Worm (Caenorhabditis elegans): ENCODE data around the gene glb-28.

Gene glb-28

DNA sequence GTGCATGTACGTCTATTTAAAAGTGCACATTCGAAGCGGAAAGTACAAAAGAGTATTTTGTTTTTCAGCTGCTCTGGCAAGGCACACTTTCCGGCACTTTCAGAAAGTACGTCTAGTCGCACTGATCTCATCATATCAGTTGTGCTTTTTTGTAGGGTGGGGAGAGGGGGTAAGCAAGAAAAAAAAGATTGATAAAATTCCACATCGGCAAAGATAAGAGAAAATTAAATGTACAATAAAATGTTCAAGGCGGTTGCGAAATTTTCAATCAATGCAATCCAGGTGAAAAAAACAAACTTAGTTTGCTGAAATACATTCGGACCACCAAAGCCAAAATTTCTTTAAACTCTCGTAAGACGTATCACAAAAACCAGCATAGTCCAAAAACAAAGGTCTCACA, 40.8 kb downstream of the glb-28 start (continued):
- TF ChIP-seq daf-16 (GFP tag; optimal IDR thresholded peaks at IDR 0.05) (no peak), daf-16 (tag; optimal IDR thresholded peaks at IDR 0.05) (peak; percentile 76), lin-38 (GFP tag; IDR thresholded peaks at IDR 0.05) (no peak), saeg-2 (GFP tag; IDR thresholded peaks at IDR 0.05) (no peak), ceh-62 (tag; optimal IDR thresholded peaks at IDR 0.05) (no peak), zip-2 (tag; optimal IDR thresholded peaks at IDR 0.05) (no peak), nhr-48 (tag; optimal IDR thresholded peaks at IDR 0.05) (no peak), unc-130 (GFP tag; optimal IDR thresholded peaks at IDR 0.05) (no peak), ctbp-1 (GFP tag; IDR thresholded peaks at IDR 0.05) (no peak), pqm-1 (tag; optimal IDR thresholded peaks at IDR 0.05) (peak; percentile 94), set-16 (GFP tag; IDR thresholded peaks at IDR 0.05) (no peak), dmd-6 (GFP tag; IDR thresholded peaks at IDR 0.05) (peak; percentile 69), zfp-3 (GFP tag; conservative IDR thresholded peaks at IDR 0.05) (no peak), lin-1 (GFP tag; IDR thresholded peaks at IDR 0.05) (no peak), ztf-11 (tag; optimal IDR thresholded peaks at IDR 0.05) (no peak), gei-8 (GFP tag; optimal IDR thresholded peaks at IDR 0.05) (no peak), ama-1 (optimal IDR thresholded peaks at IDR 0.05) (no peak), hlh-30 (tag; optimal IDR thresholded peaks at IDR 0.05; ENCODE audit: insufficient read depth) (no peak), egl-43 (GFP tag; IDR thresholded peaks at IDR 0.05) (no peak)

DNA sequence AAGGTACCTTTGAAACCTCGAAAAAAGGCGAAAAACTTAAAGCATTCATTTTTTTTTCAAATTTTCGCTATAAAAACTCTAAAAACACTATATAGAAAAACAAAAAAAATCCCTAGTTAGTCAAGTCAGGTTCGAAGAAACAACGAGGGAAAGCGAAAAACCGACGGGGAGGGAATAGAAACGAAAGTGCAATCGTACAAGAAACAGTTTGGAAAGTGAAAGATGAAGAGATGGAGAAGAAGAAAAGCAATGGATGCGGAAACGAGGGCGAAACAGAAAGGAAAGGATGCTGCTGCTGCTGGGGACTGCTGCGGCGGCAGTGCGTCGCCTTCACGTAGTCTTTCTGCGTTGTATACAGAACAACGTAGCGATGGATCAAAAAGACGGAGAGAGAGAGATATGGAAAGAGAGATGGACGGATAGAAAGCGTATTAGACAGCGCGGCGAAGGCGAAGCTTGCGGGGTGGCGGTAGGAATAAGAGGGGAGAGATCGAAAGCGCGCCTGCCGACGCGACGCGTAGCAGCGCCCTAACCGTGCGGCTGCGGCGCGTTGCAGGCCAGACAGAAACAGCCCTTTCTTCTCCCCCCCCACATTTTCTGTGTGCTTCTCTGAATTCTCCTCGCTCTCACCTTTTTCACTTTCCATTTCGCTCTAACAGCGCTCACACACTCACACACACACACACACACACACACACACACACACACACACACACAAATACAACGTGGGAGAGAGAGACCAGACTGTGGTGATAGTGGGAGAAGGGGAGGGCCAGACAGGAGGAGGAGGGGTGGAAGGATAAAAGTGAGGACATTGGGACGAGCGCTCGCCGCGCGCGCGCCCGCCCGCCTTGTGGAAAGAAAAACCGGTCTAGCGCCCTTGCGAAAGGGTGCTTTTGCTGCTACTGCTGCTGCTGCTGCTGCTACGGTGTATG, 42.0 kb downstream of the glb-28 start:
- TF ChIP-seq madf-9 (GFP tag; conservative IDR thresholded peaks at IDR 0.05): peak; percentile 88
- TF ChIP-seq spr-1 (tag; optimal IDR thresholded peaks at IDR 0.05): peak; percentile 70
- no peak for TF ChIP-seq egl-27 (tag; optimal IDR thresholded peaks at IDR 0.05)
- TF ChIP-seq aha-1 (tag): peak; percentile 100
- TF ChIP-seq ceh-28 (tag; optimal IDR thresholded peaks at IDR 0.05): no peak
- TF ChIP-seq mdt-29 (GFP tag; IDR thresholded peaks at IDR 0.05): no peak
- TF ChIP-seq zfp-2 (tag; optimal IDR thresholded peaks at IDR 0.05): no peak
- TF ChIP-seq lin-38 (GFP tag; IDR thresholded peaks at IDR 0.05): peak; percentile 42
- peak; percentile 28 for TF ChIP-seq F10B5.3 (tag; optimal IDR thresholded peaks at IDR 0.05)
- TF ChIP-seq tra-1 (GFP tag; IDR thresholded peaks at IDR 0.05): peak; percentile 64; the same call in 1 of the 2 replicates
- TF ChIP-seq nhr-28 (tag; optimal IDR thresholded peaks at IDR 0.05): peak; percentile 94
- peak; percentile 90 for TF ChIP-seq lin-13 (GFP tag; optimal IDR thresholded peaks at IDR 0.05)
- TF ChIP-seq Y105C5A.15 (GFP tag; IDR thresholded peaks at IDR 0.05): no peak
- TF ChIP-seq ceh-20 (GFP tag; IDR thresholded peaks at IDR 0.05): peak; percentile 54
- TF ChIP-seq hlh-11 (tag; optimal IDR thresholded peaks at IDR 0.05): peak; percentile 98
- TF ChIP-seq zag-1 (tag; optimal IDR thresholded peaks at IDR 0.05): no peak
- TF ChIP-seq snpc-4 (tag; optimal IDR thresholded peaks at IDR 0.05): no peak
- TF ChIP-seq hmg-1.1 (GFP tag; IDR thresholded peaks at IDR 0.05): peak; percentile 81
- no peak for TF ChIP-seq fos-1 (tag; optimal IDR thresholded peaks at IDR 0.05)
- TF ChIP-seq ceh-32 (tag; optimal IDR thresholded peaks at IDR 0.05; ENCODE audit: poor library complexity): no peak
- no peak for TF ChIP-seq nhr-111 (GFP tag; optimal IDR thresholded peaks at IDR 0.05)
- TF ChIP-seq dmd-8 (GFP tag; IDR thresholded peaks at IDR 0.05): no peak
- no peak for TF ChIP-seq aly-2 (tag; optimal IDR thresholded peaks at IDR 0.05)
- peak; percentile 33 for TF ChIP-seq lir-3 (tag; optimal IDR thresholded peaks at IDR 0.05)
- TF ChIP-seq lin-1 (GFP tag; IDR thresholded peaks at IDR 0.05): peak; percentile 56; the same call in 1 of the 2 replicates
- TF ChIP-seq saeg-2 (GFP tag; IDR thresholded peaks at IDR 0.05): 0 out of 2 replicates have a peak, but pooled peaks have one; percentile 46
- peak; percentile 59 for TF ChIP-seq jun-1 (tag; optimal IDR thresholded peaks at IDR 0.05)
- peak; percentile 98 for TF ChIP-seq mxl-3 (GFP tag; optimal IDR thresholded peaks at IDR 0.05)
- TF ChIP-seq pha-4 (GFP tag; IDR thresholded peaks at IDR 0.05): peak; percentile 90
- TF ChIP-seq pha-4 (tag; optimal IDR thresholded peaks at IDR 0.05): peak; percentile 72
- peak; percentile 74 to 81 for TF ChIP-seq lsy-2 (tag; optimal IDR thresholded peaks at IDR 0.05)
- peak; percentile 21 for TF ChIP-seq fkh-10 (GFP tag; optimal IDR thresholded peaks at IDR 0.05)
- peak; percentile 52; the same call in 1 of the 2 replicates for TF ChIP-seq mxl-2 (GFP tag; conservative IDR thresholded peaks at IDR 0.05)
- peak; percentile 96 for TF ChIP-seq nhr-48 (tag; optimal IDR thresholded peaks at IDR 0.05)
